Fruit fly (Drosophila melanogaster) whole organism, embryonic: ENCODE results near the gene CG2129.

ENCODE experiments used
- BEAF-32 ChIP-seq: fragments of 200-800 bp; sonication (Bioruptor generic); optimal IDR thresholded peaks from 3 replicates; lab custom pipeline; 2017; ENCODE audit warnings: missing biosample characterization, missing genetic modification characterization, mild to moderate bottlenecking, moderate library complexity, missing genetic modification reagents
- Bgb ChIP-seq: fragments of 200-800 bp; sonication (Bioruptor generic); IDR thresholded peaks from 2 replicates; pipeline ENCODE4 v1.3.6; 2022; ENCODE audit warnings: missing biosample characterization, missing genetic modification characterization; ENCODE audit not compliant: partially characterized antibody
- CG10267 ChIP-seq: fragments of 200-800 bp; sonication (Bioruptor generic); optimal IDR thresholded peaks from 2 replicates; lab custom pipeline; 2018; ENCODE audit warnings: missing biosample characterization, mild to moderate bottlenecking, missing genetic modification characterization, moderate library complexity
- CG10321 ChIP-seq: fragments of 200-800 bp; sonication (Bioruptor generic); IDR thresholded peaks from 2 replicates; pipeline ENCODE4 v1.3.6; 2022; ENCODE audit warnings: missing biosample characterization, missing genetic modification characterization
- CG10366 ChIP-seq: fragments of 200-800 bp; sonication (Bioruptor generic); IDR thresholded peaks from 2 replicates; pipeline ENCODE4 v1.3.6; 2022; ENCODE audit warnings: missing biosample characterization, missing genetic modification characterization
- CG12299 ChIP-seq: fragments of 200-800 bp; sonication (Bioruptor generic); optimal IDR thresholded peaks from 2 replicates; lab custom pipeline; 2018; ENCODE audit warnings: missing biosample characterization, mild to moderate bottlenecking, missing genetic modification characterization
- CG13424 ChIP-seq: fragments of 200-800 bp; sonication (Bioruptor generic); optimal IDR thresholded peaks from 2 replicates; lab custom pipeline; 2019; ENCODE audit warnings: missing biosample characterization, mild to moderate bottlenecking, missing genetic modification characterization, moderate library complexity
- CG1603 ChIP-seq: fragments of 200-800 bp; sonication (Bioruptor generic); optimal IDR thresholded peaks from 2 replicates; lab custom pipeline; 2019; ENCODE audit warnings: missing biosample characterization, mild to moderate bottlenecking, missing genetic modification characterization, moderate library complexity
- CG17568 ChIP-seq: fragments of 200-800 bp; sonication (Bioruptor generic); optimal IDR thresholded peaks from 2 replicates; lab custom pipeline; 2018; ENCODE audit warnings: missing biosample characterization, mild to moderate bottlenecking, missing genetic modification characterization, moderate library complexity
- CG17802 ChIP-seq: fragments of 200-800 bp; sonication (Bioruptor generic); optimal IDR thresholded peaks from 2 replicates; lab custom pipeline; 2018; ENCODE audit warnings: missing biosample characterization, mild to moderate bottlenecking, missing genetic modification characterization, moderate library complexity
- CG18262 ChIP-seq: fragments of 200-800 bp; optimal IDR thresholded peaks from 3 replicates; lab custom pipeline; 2019; ENCODE audit warnings: missing biosample characterization, mild to moderate bottlenecking, missing genetic modification characterization, moderate library complexity
- CG2875 ChIP-seq: fragments of 200-800 bp; sonication (Bioruptor generic); optimal IDR thresholded peaks from 2 replicates; lab custom pipeline; 2017; ENCODE audit warnings: missing biosample characterization, mild to moderate bottlenecking, missing genetic modification characterization, missing genetic modification reagents
- CG34376 ChIP-seq: fragments of 200-800 bp; sonication (Bioruptor generic); optimal IDR thresholded peaks from 2 replicates; lab custom pipeline; 2018; ENCODE audit warnings: missing biosample characterization, mild to moderate bottlenecking, missing genetic modification characterization
- CG5180 ChIP-seq: fragments of 200-800 bp; sonication (Bioruptor generic); optimal IDR thresholded peaks from 3 replicates; lab custom pipeline; 2017; ENCODE audit warnings: missing biosample characterization, missing genetic modification characterization, mild to moderate bottlenecking, moderate library complexity, missing genetic modification reagents
- CG6813 ChIP-seq: fragments of 200-800 bp; sonication (Bioruptor generic); optimal IDR thresholded peaks from 2 replicates; lab custom pipeline; 2017; ENCODE audit warnings: missing biosample characterization, missing genetic modification characterization, mild to moderate bottlenecking, moderate library complexity, missing genetic modification reagents
- CG7987 ChIP-seq: fragments of 200-800 bp; sonication (Bioruptor generic); optimal IDR thresholded peaks from 2 replicates; lab custom pipeline; 2018; ENCODE audit warnings: missing biosample characterization, mild to moderate bottlenecking, missing genetic modification characterization, moderate library complexity
- CG9817 ChIP-seq: fragments of 200-800 bp; sonication (Bioruptor generic); optimal IDR thresholded peaks from 2 replicates; lab custom pipeline; 2018; ENCODE audit warnings: missing biosample characterization, mild to moderate bottlenecking, missing genetic modification characterization, moderate library complexity
- CG9932 ChIP-seq: fragments of 200-800 bp; sonication (Bioruptor generic); IDR thresholded peaks from 2 replicates; pipeline ENCODE4 v1.3.6; 2022; ENCODE audit warnings: missing biosample characterization, missing genetic modification characterization
- CTCF ChIP-seq: fragments of 200-800 bp; sonication (Bioruptor generic); optimal IDR thresholded peaks from 2 replicates; lab custom pipeline; 2017; ENCODE audit warnings: missing biosample characterization, mild to moderate bottlenecking, missing genetic modification characterization, moderate library complexity
- CrebB ChIP-seq: fragments of 200-800 bp; sonication (Bioruptor generic); optimal IDR thresholded peaks from 3 replicates; lab custom pipeline; 2018; ENCODE audit warnings: missing biosample characterization, mild to moderate bottlenecking, missing genetic modification characterization
- D19B ChIP-seq: fragments of 200-800 bp; sonication (Bioruptor generic); optimal IDR thresholded peaks from 2 replicates; lab custom pipeline; 2017; ENCODE audit warnings: missing biosample characterization, mild to moderate bottlenecking, missing genetic modification characterization
- Dip3 ChIP-seq: fragments of 200-800 bp; sonication (Bioruptor generic); optimal IDR thresholded peaks from 3 replicates; lab custom pipeline; 2016; ENCODE audit warnings: missing biosample characterization, missing genetic modification characterization
- Doc2 ChIP-seq: fragments of 200-800 bp; sonication (Bioruptor generic); IDR thresholded peaks from 2 replicates; pipeline ENCODE4 v1.3.6; 2022; ENCODE audit warnings: missing biosample characterization, missing genetic modification characterization
- Dp ChIP-seq: fragments of 200-800 bp; sonication (Bioruptor generic); optimal IDR thresholded peaks from 2 replicates; lab custom pipeline; 2018; ENCODE audit warnings: missing biosample characterization, mild to moderate bottlenecking, missing genetic modification characterization, moderate library complexity
- E2f2 ChIP-seq: fragments of 200-800 bp; sonication (Bioruptor generic); IDR thresholded peaks from 2 replicates; pipeline ENCODE4 v1.3.6; 2022; ENCODE audit warnings: missing biosample characterization, missing genetic modification characterization
- Eip74EF ChIP-seq, 2 experiments: fragments of 200-800 bp in 1 of 2; fragments of >200 bp in 1 of 2; sonication (Bioruptor generic) in 1 of 2; optimal IDR thresholded peaks; 2 replicates each; lab custom pipeline; 2017 to 2019; ENCODE audit warnings: missing biosample characterization in 2 of 2, missing genetic modification characterization in 2 of 2, mild to moderate bottlenecking in 1 of 2, moderate library complexity in 1 of 2
- Hmr ChIP-seq: fragments of 200-800 bp; sonication (Bioruptor generic); optimal IDR thresholded peaks from 3 replicates; lab custom pipeline; 2017; ENCODE audit warnings: mild to moderate bottlenecking, missing biosample characterization, missing genetic modification reagents, missing genetic modification characterization
- Jarid2 ChIP-seq: fragments of 200-800 bp; sonication (Bioruptor generic); optimal IDR thresholded peaks from 3 replicates; lab custom pipeline; 2017; ENCODE audit warnings: mild to moderate bottlenecking, missing biosample characterization, missing genetic modification reagents, missing genetic modification characterization
- Med ChIP-seq: fragments of 200-800 bp; sonication (Bioruptor generic); peaks from one replicate; lab custom pipeline; 2016; ENCODE audit warnings: missing biosample characterization, missing genetic modification characterization, mild to moderate bottlenecking, inconsistent platforms, moderate library complexity
- Pdp1 ChIP-seq, 2 experiments: fragments of 200-800 bp; sonication (Bioruptor generic); optimal IDR thresholded peaks; 3 replicates each; lab custom pipeline; 2016; ENCODE audit warnings: missing biosample characterization in 2 of 2, missing genetic modification characterization in 2 of 2, mild to moderate bottlenecking in 1 of 2, moderate library complexity in 1 of 2
- Trl ChIP-seq, 3 experiments: fragments of >200 bp in 2 of 3; fragments of 200-800 bp in 1 of 3; sonication (Bioruptor generic) in 1 of 3; optimal IDR thresholded peaks; 2 replicates in 1 of 3; 3 replicates in 2 of 3; lab custom pipeline; 2016 to 2017; ENCODE audit warnings: missing biosample characterization in 1 of 3, missing genetic modification characterization in 1 of 3
- bigmax ChIP-seq: fragments of 200-800 bp; sonication (Bioruptor generic); optimal IDR thresholded peaks from 2 replicates; lab custom pipeline; 2018; ENCODE audit warnings: missing biosample characterization, mild to moderate bottlenecking, missing genetic modification characterization
- cg ChIP-seq: fragments of 200-800 bp; sonication (Bioruptor generic); optimal IDR thresholded peaks from 3 replicates; lab custom pipeline; 2019; ENCODE audit warnings: missing biosample characterization, mild to moderate bottlenecking, missing genetic modification characterization, moderate library complexity
- chinmo ChIP-seq: fragments of 200-800 bp; sonication (Bioruptor generic); IDR thresholded peaks from 4 replicates; pipeline ENCODE4 v1.3.6; 2022; ENCODE audit warnings: missing biosample characterization, missing genetic modification characterization; ENCODE audit not compliant: partially characterized antibody
- corto ChIP-seq: fragments of 200-800 bp; sonication (Bioruptor generic); optimal IDR thresholded peaks from 2 replicates; lab custom pipeline; 2016; ENCODE audit warnings: missing biosample characterization, mild to moderate bottlenecking, missing genetic modification characterization, moderate library complexity
- gcm ChIP-seq: fragments of 200-800 bp; sonication (Bioruptor generic); optimal IDR thresholded peaks from 2 replicates; lab custom pipeline; 2019; ENCODE audit warnings: missing biosample characterization, mild to moderate bottlenecking, missing genetic modification characterization, moderate library complexity
- nerfin-1 ChIP-seq: fragments of 200-800 bp; sonication (Bioruptor generic); optimal IDR thresholded peaks from 3 replicates; lab custom pipeline; 2019; ENCODE audit warnings: missing biosample characterization, mild to moderate bottlenecking, missing genetic modification characterization, moderate library complexity
- odd ChIP-seq: fragments of 200-800 bp; sonication (Bioruptor generic); optimal IDR thresholded peaks from 2 replicates; lab custom pipeline; 2017; ENCODE audit warnings: missing biosample characterization, mild to moderate bottlenecking, missing genetic modification characterization
- pfk ChIP-seq: fragments of 200-800 bp; sonication (Bioruptor generic); optimal IDR thresholded peaks from 2 replicates; lab custom pipeline; 2018; ENCODE audit warnings: missing biosample characterization, mild to moderate bottlenecking, missing genetic modification characterization, moderate library complexity
- row ChIP-seq: fragments of 200-800 bp; sonication (Bioruptor generic); IDR thresholded peaks from 3 replicates; pipeline ENCODE4 v1.3.6; 2022; ENCODE audit warnings: missing biosample characterization, missing genetic modification characterization
- sens ChIP-seq: fragments of 200-800 bp; sonication (Bioruptor generic); peaks from one replicate; lab custom pipeline; 2016; ENCODE audit warnings: missing biosample characterization, missing genetic modification characterization
- slbo ChIP-seq: fragments of 200-800 bp; sonication (Bioruptor generic); IDR thresholded peaks from 2 replicates; pipeline ENCODE4 v1.3.6; 2022; ENCODE audit warnings: missing biosample characterization, missing genetic modification characterization
- sna ChIP-seq: fragments of 200-800 bp; sonication (Bioruptor generic); IDR thresholded peaks from 2 replicates; pipeline ENCODE4 v1.3.6; 2022; ENCODE audit warnings: missing biosample characterization, missing genetic modification characterization; ENCODE audit not compliant: partially characterized antibody
- stwl ChIP-seq: fragments of 200-800 bp; sonication (Bioruptor generic); optimal IDR thresholded peaks from 3 replicates; lab custom pipeline; 2018; ENCODE audit warnings: missing biosample characterization, mild to moderate bottlenecking, missing genetic modification characterization, moderate library complexity
- trh ChIP-seq: fragments of 200-800 bp; sonication (Bioruptor generic); optimal IDR thresholded peaks from 2 replicates; lab custom pipeline; 2016; ENCODE audit warnings: missing biosample characterization, missing genetic modification characterization
- yki ChIP-seq: fragments of >200 bp; optimal IDR thresholded peaks from 3 replicates; lab custom pipeline; 2018
- zen2 ChIP-seq: fragments of 200-800 bp; sonication (Bioruptor generic); IDR thresholded peaks from 3 replicates; pipeline ENCODE4 v1.3.6; 2022; ENCODE audit warnings: missing biosample characterization, missing genetic modification characterization; ENCODE audit not compliant: partially characterized antibody

Gene CG2129

dm6 chrX:8115343-8115676 is 30.3 kb upstream of the CG2129 start:
- TF ChIP-seq Trl (optimal IDR thresholded peaks at IDR 0.05; lab: Kevin White, UChicago) (peak in 1 of 2 experiments; percentile 57), Trl (GFP tag; optimal IDR thresholded peaks at IDR 0.05; lab: Kevin White, UChicago) (no peak), CG10321 (no peak), slbo (GFP tag; lab: Robert Waterston, UW) (0 out of 2 replicates have a peak, but pooled peaks have one; percentile 0), Pdp1 (GFP tag; optimal IDR thresholded peaks at IDR 0.05; lab: Kevin White, UChicago) (peak in 1 of 2 experiments; percentile 95), nerfin-1 (peak; percentile 13)

dm6 chrX:8115717-8116311 is 29.8 kb upstream of the CG2129 start, which contains the start of gene Gclc:
TSS of gene Gclc (minus strand) at chrX:8116147.
- TF ChIP-seq row: peak; percentile 25; the same call in 1 of the 3 replicates
- TF ChIP-seq cg (GFP tag; lab: Kevin White, UChicago): peak; percentile 75
- no peak for TF ChIP-seq CG5180 (GFP tag; lab: Kevin White, UChicago)
- TF ChIP-seq Jarid2 (GFP tag; lab: Kevin White, UChicago): peak; percentile 56
- TF ChIP-seq gcm (GFP tag; lab: Kevin White, UChicago): no peak
- peak; percentile 36 for TF ChIP-seq CG10267 (tag; lab: Kevin White, UChicago)
- TF ChIP-seq CG10366 (GFP tag; lab: Robert Waterston, UW): no peak
- TF ChIP-seq CG9817 (tag; lab: Kevin White, UChicago): no peak
- peak; percentile 81 for TF ChIP-seq Med (GFP tag; lab: Kevin White, UChicago)
- peak; percentile 86 for TF ChIP-seq stwl (tag; lab: Kevin White, UChicago)
- TF ChIP-seq CG12299 (tag; lab: Kevin White, UChicago): no peak
- no peak for TF ChIP-seq yki (lab: Kevin White, UChicago)
- TF ChIP-seq CG34376 (GFP tag; lab: Kevin White, UChicago): peak; percentile 41
- TF ChIP-seq chinmo (GFP tag; lab: Robert Waterston, UW): 0 out of 4 replicates have a peak, but pooled peaks have one; percentile 22
- TF ChIP-seq CG2875 (GFP tag; lab: Kevin White, UChicago): no peak
- TF ChIP-seq Dip3 (GFP tag; lab: Kevin White, UChicago): no peak
- peak; percentile 53 for TF ChIP-seq sens
- peak; percentile 13; the same call in 1 of the 2 replicates for TF ChIP-seq CG9932
- peak; percentile 50 for TF ChIP-seq E2f2
- TF ChIP-seq Hmr: peak; percentile 50
- no peak for TF ChIP-seq CrebB (tag; lab: Kevin White, UChicago)
- TF ChIP-seq CG7987 (GFP tag; lab: Kevin White, UChicago): no peak
- peak; percentile 19 for TF ChIP-seq CG6813 (GFP tag; lab: Kevin White, UChicago)
- peak in 1 of 2 experiments; percentile 1 for TF ChIP-seq Eip74EF (GFP tag; optimal IDR thresholded peaks at IDR 0.05; lab: Kevin White, UChicago)
- TF ChIP-seq CTCF (GFP tag; lab: Kevin White, UChicago): no peak
- no peak for TF ChIP-seq sna
- no peak for TF ChIP-seq bigmax (GFP tag; lab: Kevin White, UChicago)
- TF ChIP-seq CG1603 (tag; lab: Kevin White, UChicago): peak; percentile 42
- TF ChIP-seq pfk: no peak
- TF ChIP-seq Doc2 (GFP tag; lab: Robert Waterston, UW): no peak
- no peak for TF ChIP-seq trh (GFP tag; lab: Kevin White, UChicago)
- TF ChIP-seq CG13424 (tag; lab: Kevin White, UChicago): no peak
- peak; percentile 24 for TF ChIP-seq CG17568 (GFP tag; lab: Kevin White, UChicago)
- TF ChIP-seq Bgb (GFP tag; lab: Robert Waterston, UW): peak; percentile 11; the same call in 1 of the 2 replicates
- no peak for TF ChIP-seq corto
- TF ChIP-seq D19B (GFP tag; lab: Kevin White, UChicago): peak; percentile 3
- TF ChIP-seq BEAF-32 (GFP tag; lab: Kevin White, UChicago): peak; percentile 66
- TF ChIP-seq odd (GFP tag; lab: Kevin White, UChicago): peak; percentile 15
- peak; percentile 43 for TF ChIP-seq Dp (GFP tag; lab: Kevin White, UChicago)
- no peak for TF ChIP-seq CG18262 (tag; lab: Kevin White, UChicago)
- TF ChIP-seq CG17802 (tag; lab: Kevin White, UChicago): no peak
- TF ChIP-seq zen2: no peak
